Worm (Caenorhabditis elegans): ENCODE data around the gene B0348.2.

DNA sequence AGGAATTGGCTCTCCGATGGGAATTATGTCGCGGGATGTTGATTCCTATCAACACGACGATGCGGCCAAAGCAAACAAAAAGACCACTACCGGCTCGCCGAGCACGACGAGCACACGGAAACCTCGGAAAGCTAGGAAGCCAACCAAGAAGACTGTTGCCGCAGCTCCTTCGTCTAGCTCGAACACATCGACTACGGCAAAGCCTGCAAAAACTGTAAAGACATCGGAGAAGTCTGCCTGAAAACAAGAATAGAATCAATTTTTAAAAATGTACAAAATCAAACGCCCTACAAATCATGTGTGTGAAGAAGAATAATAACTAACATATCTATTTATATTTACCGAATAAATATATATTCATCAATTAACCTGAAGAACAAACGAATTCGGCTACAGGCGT lies 38.8 kb upstream of the B0348.2 start:
- TF ChIP-seq pha-4 (tag; optimal IDR thresholded peaks at IDR 0.05) (no peak), lin-13 (tag; optimal IDR thresholded peaks at IDR 0.05) (no peak), nhr-237 (tag; optimal IDR thresholded peaks at IDR 0.05) (no peak), mep-1 (tag; optimal IDR thresholded peaks at IDR 0.05) (no peak), ces-1 (GFP tag; optimal IDR thresholded peaks at IDR 0.05) (no peak), blmp-1 (tag; optimal IDR thresholded peaks at IDR 0.05) (no peak), elt-3 (tag; optimal IDR thresholded peaks at IDR 0.05) (no peak), unc-120 (tag; optimal IDR thresholded peaks at IDR 0.05; ENCODE audit: poor library complexity, severe bottlenecking) (no peak), lin-32 (GFP tag; optimal IDR thresholded peaks at IDR 0.05) (no peak), snpc-4 (tag; optimal IDR thresholded peaks at IDR 0.05) (no peak), unc-39 (tag; optimal IDR thresholded peaks at IDR 0.05) (no peak)

All from whole organism, mixed stage, embryonic.